Worm (Caenorhabditis elegans) whole organism, L4 larva: ENCODE measurements around the gene ech-6.

Experiments
- daf-19 ChIP-seq: fragments of 200-800 bp; sonication (Bioruptor generic); conservative IDR thresholded peaks from 2 replicates; pipeline ENCODE4 v1.3.6; 2022; ENCODE audit warnings: missing genetic modification characterization, missing compliant biosample characterization
- dmd-6 ChIP-seq: fragments of 200-800 bp; sonication (Bioruptor generic); IDR thresholded peaks from 2 replicates; pipeline ENCODE4 v1.3.6; 2022; ENCODE audit warnings: missing genetic modification reagents, missing genetic modification characterization, missing compliant biosample characterization
- tra-1 ChIP-seq: fragments of 200-800 bp; sonication (Bioruptor generic); IDR thresholded peaks from 2 replicates; pipeline ENCODE4 v1.3.6; 2022; ENCODE audit warnings: missing genetic modification reagents, missing genetic modification characterization, missing compliant biosample characterization
- zip-11 ChIP-seq: fragments of 200-800 bp; sonication (Bioruptor generic); IDR thresholded peaks from 2 replicates; pipeline ENCODE4 v1.3.6; 2022; ENCODE audit warnings: missing genetic modification characterization, missing compliant biosample characterization

ce11 chrIII:9767095-9767494, 14.4 kb upstream of the ech-6 start:
- TF ChIP-seq daf-19 (GFP tag; lab: Robert Waterston, UW) (no peak), dmd-6 (GFP tag; lab: Robert Waterston, UW) (no peak), zip-11 (GFP tag; lab: Robert Waterston, UW) (no peak), tra-1 (GFP tag; lab: Robert Waterston, UW) (no peak)
